Worm (Caenorhabditis elegans) whole organism, L2 larva: ENCODE data around the gene ttr-47.

Experiments used
- C34F6.9 ChIP-seq: fragments of 150-350 bp; optimal IDR thresholded peaks from 2 replicates; lab custom pipeline; 2014; ENCODE audit warnings: missing biosample characterization, missing genetic modification characterization
- F13H6.1 ChIP-seq: sonication (generic microtip); optimal IDR thresholded peaks from 2 replicates; lab custom pipeline; 2016; ENCODE audit warnings: missing genetic modification characterization, missing compliant biosample characterization
- R02D3.7 ChIP-seq: fragments of 150-350 bp; optimal IDR thresholded peaks from 2 replicates; lab custom pipeline; 2014; ENCODE audit warnings: missing biosample characterization, missing genetic modification characterization
- Y55F3AM.14 ChIP-seq: fragments of 200-800 bp; sonication (Bioruptor generic); optimal IDR thresholded peaks from 2 replicates; lab custom pipeline; 2018; ENCODE audit warnings: mild to moderate bottlenecking, missing genetic modification characterization, missing compliant biosample characterization
- alr-1 ChIP-seq: fragments of 150-350 bp; optimal IDR thresholded peaks from 2 replicates; lab custom pipeline; 2014; ENCODE audit warnings: missing biosample characterization, missing genetic modification characterization
- aly-2 ChIP-seq: fragments of 150-350 bp; optimal IDR thresholded peaks from 2 replicates; lab custom pipeline; 2014; ENCODE audit warnings: missing biosample characterization, missing genetic modification characterization
- ama-1 ChIP-seq: fragments of 150-350 bp; optimal IDR thresholded peaks from 2 replicates; lab custom pipeline; 2018; ENCODE audit warnings: inconsistent platforms
- blmp-1 ChIP-seq: sonication (generic microtip); optimal IDR thresholded peaks from 2 replicates; lab custom pipeline; 2017; ENCODE audit warnings: missing genetic modification characterization, mild to moderate bottlenecking, missing compliant biosample characterization, antibody characterized with exemption, moderate library complexity; ENCODE audit not compliant: insufficient read depth
- ceh-16 ChIP-seq: fragments of 150-350 bp; optimal IDR thresholded peaks from 2 replicates; lab custom pipeline; 2014; ENCODE audit warnings: missing biosample characterization, missing genetic modification characterization
- ceh-82 ChIP-seq: fragments of 150-350 bp; optimal IDR thresholded peaks from 2 replicates; lab custom pipeline; 2014; ENCODE audit warnings: missing biosample characterization, missing genetic modification characterization
- crh-2 ChIP-seq: sonication (generic microtip); optimal IDR thresholded peaks from 2 replicates; lab custom pipeline; 2017; ENCODE audit warnings: missing biosample characterization, missing genetic modification characterization
- dmd-4 ChIP-seq: sonication (generic microtip); optimal IDR thresholded peaks from 2 replicates; lab custom pipeline; 2017; ENCODE audit warnings: missing biosample characterization, missing genetic modification characterization
- elt-3 ChIP-seq: sonication (generic microtip); optimal IDR thresholded peaks from 2 replicates; lab custom pipeline; 2017; ENCODE audit warnings: missing biosample characterization, missing genetic modification characterization
- fos-1 ChIP-seq: fragments of 150-350 bp; optimal IDR thresholded peaks from 2 replicates; lab custom pipeline; 2014; ENCODE audit warnings: missing biosample characterization, missing genetic modification characterization
- gmeb-1 ChIP-seq: fragments of 150-350 bp; optimal IDR thresholded peaks from 2 replicates; lab custom pipeline; 2014; ENCODE audit warnings: missing biosample characterization, missing genetic modification characterization
- lin-11 ChIP-seq: fragments of 150-350 bp; sonication (generic microtip); optimal IDR thresholded peaks from 2 replicates; lab custom pipeline; 2014; ENCODE audit warnings: missing biosample characterization, missing genetic modification characterization, inconsistent platforms, mixed read lengths
- lin-13 ChIP-seq: fragments of 150-350 bp; optimal IDR thresholded peaks from 2 replicates; lab custom pipeline; 2014; ENCODE audit warnings: missing biosample characterization, missing genetic modification reagents, missing genetic modification characterization
- lin-39 ChIP-seq: fragments of 150-350 bp; optimal IDR thresholded peaks from 2 replicates; lab custom pipeline; 2014; ENCODE audit warnings: missing biosample characterization, missing genetic modification reagents, missing genetic modification characterization
- lsy-2 ChIP-seq, 2 experiments: fragments of 150-350 bp in 1 of 2; sonication (generic microtip) in 1 of 2; optimal IDR thresholded peaks; 2 replicates each; lab custom pipeline; 2014 to 2017; ENCODE audit warnings: missing biosample characterization in 2 of 2, missing genetic modification characterization in 2 of 2
- mab-5 ChIP-seq: fragments of 150-350 bp; optimal IDR thresholded peaks from 2 replicates; lab custom pipeline; 2014; ENCODE audit warnings: missing biosample characterization, missing genetic modification characterization
- mbf-1 ChIP-seq: sonication (generic microtip); optimal IDR thresholded peaks from 2 replicates; lab custom pipeline; 2017; ENCODE audit warnings: missing biosample characterization, missing genetic modification characterization
- mdl-1 ChIP-seq, 2 experiments: fragments of 150-350 bp in 1 of 2; sonication (generic microtip) in 1 of 2; optimal IDR thresholded peaks; 2 replicates each; lab custom pipeline; 2017; ENCODE audit warnings: missing biosample characterization in 2 of 2, missing genetic modification characterization in 2 of 2
- nhr-11 ChIP-seq: fragments of 150-350 bp; optimal IDR thresholded peaks from 2 replicates; lab custom pipeline; 2014; ENCODE audit warnings: missing biosample characterization, missing genetic modification characterization
- nhr-12 ChIP-seq: fragments of 150-350 bp; optimal IDR thresholded peaks from 2 replicates; lab custom pipeline; 2014; ENCODE audit warnings: missing biosample characterization, missing genetic modification characterization
- nhr-129 ChIP-seq: fragments of 150-350 bp; optimal IDR thresholded peaks from 2 replicates; lab custom pipeline; 2014; ENCODE audit warnings: missing biosample characterization, missing genetic modification characterization
- nhr-21 ChIP-seq: fragments of 150-350 bp; optimal IDR thresholded peaks from 2 replicates; lab custom pipeline; 2014; ENCODE audit warnings: missing biosample characterization, missing genetic modification characterization
- nhr-23 ChIP-seq: fragments of 150-350 bp; optimal IDR thresholded peaks from 2 replicates; lab custom pipeline; 2014; ENCODE audit warnings: missing biosample characterization, missing genetic modification reagents, missing genetic modification characterization
- nhr-237 ChIP-seq: fragments of 150-350 bp; optimal IDR thresholded peaks from 2 replicates; lab custom pipeline; 2014; ENCODE audit warnings: missing biosample characterization, missing genetic modification characterization
- nhr-25 ChIP-seq: fragments of 150-350 bp; sonication (generic microtip); optimal IDR thresholded peaks from 3 replicates; lab custom pipeline; 2014; ENCODE audit warnings: missing biosample characterization, missing genetic modification characterization
- nhr-6 ChIP-seq: fragments of 150-350 bp; optimal IDR thresholded peaks from 2 replicates; lab custom pipeline; 2014; ENCODE audit warnings: missing biosample characterization, missing genetic modification characterization
- peb-1 ChIP-seq: fragments of 150-350 bp; optimal IDR thresholded peaks from 2 replicates; lab custom pipeline; 2014; ENCODE audit warnings: missing biosample characterization, missing genetic modification characterization
- sem-4 ChIP-seq: fragments of 150-350 bp; optimal IDR thresholded peaks from 2 replicates; lab custom pipeline; 2014; ENCODE audit warnings: missing biosample characterization, missing genetic modification reagents, missing genetic modification characterization
- skn-1 ChIP-seq: sonication (generic microtip); optimal IDR thresholded peaks from 2 replicates; lab custom pipeline; 2017; ENCODE audit warnings: missing biosample characterization, missing genetic modification characterization
- sma-3 ChIP-seq: sonication (generic microtip); optimal IDR thresholded peaks from 2 replicates; lab custom pipeline; 2016; ENCODE audit warnings: missing genetic modification reagents, missing genetic modification characterization, missing compliant biosample characterization
- sma-9 ChIP-seq, 2 experiments: fragments of 150-350 bp in 1 of 2; sonication (generic microtip) in 1 of 2; optimal IDR thresholded peaks; 2 replicates each; lab custom pipeline; 2014 to 2016; ENCODE audit warnings: missing genetic modification characterization in 2 of 2, mild to moderate bottlenecking in 1 of 2, missing biosample characterization in 1 of 2, missing compliant biosample characterization in 1 of 2, missing genetic modification reagents in 1 of 2, moderate library complexity in 1 of 2
- snpc-4 ChIP-seq: fragments of 150-350 bp; optimal IDR thresholded peaks from 2 replicates; lab custom pipeline; 2014; ENCODE audit warnings: missing biosample characterization, missing genetic modification characterization
- unc-39 ChIP-seq: fragments of 150-350 bp; optimal IDR thresholded peaks from 2 replicates; lab custom pipeline; 2014; ENCODE audit warnings: missing biosample characterization, missing genetic modification characterization
- unc-55 ChIP-seq: fragments of 150-350 bp; sonication (generic microtip); optimal IDR thresholded peaks from 3 replicates; lab custom pipeline; 2014; ENCODE audit warnings: missing biosample characterization, missing genetic modification reagents, missing genetic modification characterization
- unc-62 ChIP-seq: fragments of 150-350 bp; optimal IDR thresholded peaks from 2 replicates; lab custom pipeline; 2014; ENCODE audit warnings: missing biosample characterization, missing genetic modification reagents, missing genetic modification characterization
- zag-1 ChIP-seq: fragments of 150-350 bp; optimal IDR thresholded peaks from 2 replicates; lab custom pipeline; 2014; ENCODE audit warnings: missing biosample characterization, missing genetic modification characterization
- ztf-11 ChIP-seq: sonication (generic microtip); optimal IDR thresholded peaks from 2 replicates; lab custom pipeline; 2017; ENCODE audit warnings: missing biosample characterization, missing genetic modification characterization
- ztf-4 ChIP-seq: fragments of 150-350 bp; optimal IDR thresholded peaks from 2 replicates; lab custom pipeline; 2014; ENCODE audit warnings: missing biosample characterization, missing genetic modification characterization

Gene ttr-47

DNA sequence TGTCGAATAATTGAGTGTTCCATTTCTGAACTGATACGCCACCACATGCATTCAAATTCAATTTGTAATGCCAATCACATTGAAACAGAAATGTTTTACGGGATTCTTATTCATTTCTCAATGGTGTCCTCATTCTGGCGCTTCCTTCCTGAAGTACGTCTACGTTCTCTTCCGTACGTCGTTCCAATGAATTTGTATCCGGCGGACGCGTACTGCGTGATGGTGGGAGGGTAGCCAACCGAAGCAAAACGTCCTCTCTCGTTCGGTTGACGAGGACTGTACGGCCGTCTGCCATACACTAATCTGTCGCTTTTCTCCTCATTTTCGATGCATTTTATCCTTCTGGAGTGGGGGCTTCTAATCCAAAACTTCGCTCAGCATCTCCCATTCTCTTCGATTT is 27.0 kb downstream of the ttr-47 start:
- TF ChIP-seq nhr-23 (tag; lab: Kevin White, UChicago) (no peak), lin-11 (tag; lab: Kevin White, UChicago) (no peak), sma-9 (GFP tag; optimal IDR thresholded peaks at IDR 0.05; lab: Kevin White, UChicago) (no peak), sma-9 (tag; optimal IDR thresholded peaks at IDR 0.05; lab: Kevin White, UChicago) (no peak), nhr-21 (tag; lab: Kevin White, UChicago) (no peak), dmd-4 (tag; lab: Kevin White, UChicago) (no peak), F13H6.1 (tag; lab: Kevin White, UChicago) (no peak), crh-2 (tag; lab: Kevin White, UChicago) (no peak), sma-3 (GFP tag; lab: Kevin White, UChicago) (no peak), lsy-2 (tag; optimal IDR thresholded peaks at IDR 0.05; lab: Kevin White, UChicago) (no peak), sem-4 (tag; lab: Kevin White, UChicago) (no peak), alr-1 (tag; lab: Kevin White, UChicago) (no peak), ztf-11 (tag; lab: Kevin White, UChicago) (no peak), unc-55 (no peak), skn-1 (tag; lab: Kevin White, UChicago) (no peak), mbf-1 (tag; lab: Kevin White, UChicago) (no peak), Y55F3AM.14 (no peak)
- TF ChIP-seq, all 48 proteins: peak for 0

ce11 chrV:8956387-8957095 is 33.7 kb downstream of the ttr-47 start, which contains the start of gene ttc-17:
Gene ttc-17 (plus strand): TSS chrV:8957045.
- no peak for TF ChIP-seq unc-62 (GFP tag; lab: Kevin White, UChicago)
- TF ChIP-seq unc-39 (tag; lab: Kevin White, UChicago): no peak
- no peak for TF ChIP-seq elt-3 (tag; lab: Kevin White, UChicago)
- TF ChIP-seq mab-5: no peak
- no peak for TF ChIP-seq ama-1
- no peak for TF ChIP-seq sem-4 (tag; lab: Kevin White, UChicago)
- TF ChIP-seq nhr-6: no peak
- no peak for TF ChIP-seq ceh-16 (tag; lab: Kevin White, UChicago)
- no peak for TF ChIP-seq mdl-1 (tag; optimal IDR thresholded peaks at IDR 0.05; lab: Kevin White, UChicago)

DNA sequence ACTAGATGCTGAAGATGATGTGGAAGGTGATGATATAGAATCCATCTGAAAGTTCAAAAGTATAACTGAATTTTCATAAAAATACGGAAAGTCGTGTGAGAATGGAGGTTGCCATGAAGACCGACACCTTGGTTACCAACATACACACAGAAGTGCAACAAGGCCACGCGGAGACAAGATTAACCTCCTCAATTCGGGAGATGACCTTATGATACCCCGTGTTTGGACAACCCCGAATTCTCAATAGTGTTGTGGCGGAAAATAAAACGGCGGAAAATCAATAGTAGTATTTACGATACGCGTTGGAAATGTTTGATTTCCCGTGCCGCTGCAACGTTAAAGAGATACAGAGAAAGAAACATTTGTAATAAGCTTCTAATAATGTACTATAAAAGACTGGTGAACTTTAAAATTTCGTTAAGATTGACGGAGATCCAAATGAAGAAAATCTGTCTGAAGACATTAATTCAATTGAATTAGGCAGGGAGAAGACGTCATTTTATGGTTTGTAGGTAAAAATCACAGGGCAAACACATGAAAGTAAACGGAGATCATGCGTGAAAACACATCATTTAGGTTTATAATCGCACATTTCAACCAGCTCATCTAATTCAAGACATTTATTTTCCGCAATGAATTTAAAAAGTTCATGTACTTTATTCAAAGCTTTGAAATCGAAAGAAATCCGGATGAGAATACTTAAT is 41.3 kb downstream of the ttr-47 start, which contains the start of gene nhr-44:
Gene nhr-44, minus strand, starts transcription at position 51 of the 704 bp plus-strand sequence.
- no peak for TF ChIP-seq sma-3 (GFP tag; lab: Kevin White, UChicago)
- TF ChIP-seq lin-13 (GFP tag; lab: Kevin White, UChicago): no peak
- TF ChIP-seq sma-9 (GFP tag; optimal IDR thresholded peaks at IDR 0.05; lab: Kevin White, UChicago): peak; percentile 15
- TF ChIP-seq sma-9 (tag; optimal IDR thresholded peaks at IDR 0.05; lab: Kevin White, UChicago): no peak
- TF ChIP-seq ama-1: no peak
- TF ChIP-seq nhr-21 (tag; lab: Kevin White, UChicago): no peak
- TF ChIP-seq dmd-4 (tag; lab: Kevin White, UChicago): no peak
- no peak for TF ChIP-seq mdl-1 (tag; optimal IDR thresholded peaks at IDR 0.05; lab: Kevin White, UChicago)
- no peak for TF ChIP-seq crh-2 (tag; lab: Kevin White, UChicago)
- TF ChIP-seq nhr-237 (tag; lab: Kevin White, UChicago): no peak
- TF ChIP-seq Y55F3AM.14: no peak
- no peak for TF ChIP-seq nhr-12 (tag; lab: Kevin White, UChicago)
- TF ChIP-seq aly-2 (tag; lab: Kevin White, UChicago): no peak
- TF ChIP-seq nhr-6: no peak
- TF ChIP-seq nhr-129 (tag; lab: Kevin White, UChicago): peak; percentile 23
- no peak for TF ChIP-seq skn-1 (tag; lab: Kevin White, UChicago)
- TF ChIP-seq gmeb-1: no peak
- peak in 1 of 2 experiments; percentile 4 for TF ChIP-seq lsy-2 (tag; optimal IDR thresholded peaks at IDR 0.05; lab: Kevin White, UChicago)
- TF ChIP-seq ceh-82 (tag; lab: Kevin White, UChicago): no peak
- TF ChIP-seq fos-1: peak; percentile 14
- TF ChIP-seq nhr-25 (tag; lab: Kevin White, UChicago): peak; percentile 43
- TF ChIP-seq, all 48 proteins: peak for 5

DNA sequence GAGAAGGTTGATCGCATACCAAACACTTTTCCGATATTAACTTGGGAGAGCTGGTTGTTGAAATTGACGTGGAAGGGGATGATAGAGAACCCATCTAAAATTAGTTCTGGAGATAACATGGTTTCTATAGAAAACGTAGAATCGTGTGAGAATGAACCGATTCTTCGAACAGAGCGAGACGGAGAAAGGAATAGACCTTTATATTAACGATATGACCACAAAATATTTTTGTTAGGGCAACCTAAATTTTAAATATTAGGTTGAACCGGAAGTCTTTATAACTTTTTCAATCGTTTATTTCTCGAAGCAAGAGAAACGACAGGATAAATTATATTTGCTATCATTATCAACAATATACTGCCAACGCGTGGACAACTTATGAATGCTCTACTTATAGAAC is 43.2 kb downstream of the ttr-47 start, which contains the start of gene nhr-219:
Gene nhr-219, minus strand, starts transcription at position 101 of the 400 bp plus-strand sequence.
- TF ChIP-seq Y55F3AM.14: no peak
- no peak for TF ChIP-seq ceh-16 (tag; lab: Kevin White, UChicago)
- no peak for TF ChIP-seq lin-39 (tag; lab: Kevin White, UChicago)
- TF ChIP-seq nhr-11 (tag; lab: Kevin White, UChicago): no peak
- TF ChIP-seq nhr-21 (tag; lab: Kevin White, UChicago): no peak
- TF ChIP-seq nhr-129 (tag; lab: Kevin White, UChicago): no peak
- TF ChIP-seq snpc-4: no peak
- TF ChIP-seq unc-39 (tag; lab: Kevin White, UChicago): no peak
- TF ChIP-seq lin-11 (tag; lab: Kevin White, UChicago): no peak
- TF ChIP-seq mbf-1 (tag; lab: Kevin White, UChicago): no peak
- TF ChIP-seq dmd-4 (tag; lab: Kevin White, UChicago): no peak
- TF ChIP-seq R02D3.7 (tag; lab: Kevin White, UChicago): no peak
- TF ChIP-seq peb-1 (tag; lab: Kevin White, UChicago): no peak
- TF ChIP-seq zag-1: no peak
- no peak for TF ChIP-seq nhr-6
- TF ChIP-seq blmp-1 (tag; lab: Kevin White, UChicago): no peak
- TF ChIP-seq C34F6.9 (tag; lab: Kevin White, UChicago): no peak
- TF ChIP-seq ztf-4 (tag; lab: Kevin White, UChicago): no peak
